Worm (Caenorhabditis elegans): ENCODE measurements around the gene tmem-218.

tmem-218 gene

DNA sequence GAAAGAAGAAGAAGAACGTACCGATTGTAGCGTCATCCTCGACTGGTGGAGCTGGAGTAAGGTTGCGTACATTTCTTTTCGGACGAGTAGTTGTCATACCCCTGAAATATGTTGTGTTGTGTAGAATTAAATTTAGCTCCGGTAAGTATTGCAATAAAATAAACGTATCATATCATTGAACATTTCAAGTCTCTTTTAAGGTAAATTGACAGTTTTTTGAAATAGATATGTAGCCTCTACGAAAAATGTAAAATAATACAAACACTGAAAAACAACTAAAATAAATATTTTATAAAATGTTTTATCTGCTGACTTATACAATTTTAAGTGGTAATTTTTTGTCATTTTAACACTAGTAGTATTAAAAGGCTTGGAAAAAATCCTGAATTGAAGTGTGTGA is 39.5 kb upstream of the tmem-218 start, which contains the start of gene C16H3.3:
TSS of gene C16H3.3 (minus strand) at position 101 of the 400 bp plus-strand sequence.
- no peak for TF ChIP-seq xbp-1 (tag; optimal IDR thresholded peaks at IDR 0.05)
- TF ChIP-seq egl-13 (tag; optimal IDR thresholded peaks at IDR 0.05) = no peak
- TF ChIP-seq nhr-20 (tag; optimal IDR thresholded peaks at IDR 0.05) = no peak
- TF ChIP-seq lsy-2 (tag; optimal IDR thresholded peaks at IDR 0.05) = no peak
- no peak for TF ChIP-seq C16A3.4 (tag; optimal IDR thresholded peaks at IDR 0.05)
- no peak for TF ChIP-seq ceh-63 (GFP tag; optimal IDR thresholded peaks at IDR 0.05)
- no peak for TF ChIP-seq tbx-2 (tag; optimal IDR thresholded peaks at IDR 0.05)
- TF ChIP-seq mab-9 (GFP tag; IDR thresholded peaks at IDR 0.05) = no peak

DNA sequence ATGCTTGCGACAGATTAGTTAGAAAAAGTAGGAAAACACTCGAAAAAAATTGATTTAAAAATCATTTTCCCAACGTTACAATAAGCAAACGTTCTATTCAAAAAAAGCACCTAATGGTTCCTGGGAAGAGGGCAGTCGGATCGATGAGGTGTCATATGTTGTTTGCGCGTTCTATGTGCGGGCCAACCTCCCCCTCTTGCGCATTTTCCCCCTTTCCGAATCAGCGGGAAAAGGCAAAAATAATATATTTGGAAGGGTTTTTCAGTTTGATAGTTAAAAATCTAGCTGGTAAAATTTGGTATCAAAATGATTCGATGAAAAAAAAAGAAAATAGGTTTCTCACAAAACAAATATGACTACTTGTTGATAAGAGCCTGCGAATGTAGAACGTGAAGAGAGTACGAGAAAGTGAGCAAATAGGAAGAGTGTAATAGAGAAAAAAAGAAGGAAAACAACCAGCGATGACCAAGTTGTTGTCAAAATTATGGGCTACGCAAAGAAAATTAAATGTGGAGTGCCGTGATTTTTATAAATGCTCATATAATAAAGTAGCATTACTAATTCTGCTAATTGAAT is 39.0 kb upstream of the tmem-218 start:
- peak; percentile 89 for TF ChIP-seq lin-14 (GFP tag; optimal IDR thresholded peaks at IDR 0.05)
- TF ChIP-seq mdl-1 (tag; optimal IDR thresholded peaks at IDR 0.05) = peak in 1 of 2 experiments; percentile 6
- no peak for TF ChIP-seq sptf-1 (tag; optimal IDR thresholded peaks at IDR 0.05)
- peak; percentile 76 to 78 for TF ChIP-seq efl-1 (optimal IDR thresholded peaks at IDR 0.05)
- TF ChIP-seq efl-1 (GFP tag; optimal IDR thresholded peaks at IDR 0.05 in 1 of 2) = peak; percentile 62 to 93
- peak; percentile 46 for TF ChIP-seq skn-1 (tag; optimal IDR thresholded peaks at IDR 0.05)
- peak in 2 of 3 experiments; percentile 24 to 66 for TF ChIP-seq ceh-82 (tag; optimal IDR thresholded peaks at IDR 0.05)
- TF ChIP-seq nhr-85 (tag) = peak; percentile 36
- no peak for TF ChIP-seq fos-1 (tag; optimal IDR thresholded peaks at IDR 0.05)
- no peak for TF ChIP-seq C04F5.9 (tag; optimal IDR thresholded peaks at IDR 0.05)
- no peak for TF ChIP-seq ztf-11 (tag; optimal IDR thresholded peaks at IDR 0.05)
- TF ChIP-seq lin-35 (GFP tag; optimal IDR thresholded peaks at IDR 0.05) = peak; percentile 56 to 73
- TF ChIP-seq fkh-8 (tag; optimal IDR thresholded peaks at IDR 0.05) = peak; percentile 72
- peak; percentile 84 for TF ChIP-seq nhr-19 (GFP tag; conservative IDR thresholded peaks at IDR 0.05)
- no peak for TF ChIP-seq tlp-1 (tag; optimal IDR thresholded peaks at IDR 0.05)
- TF ChIP-seq nhr-71 (tag; optimal IDR thresholded peaks at IDR 0.05) = peak; percentile 80
- peak; percentile 31 for TF ChIP-seq irx-1 (tag; optimal IDR thresholded peaks at IDR 0.05)
- TF ChIP-seq unc-130 (tag; optimal IDR thresholded peaks at IDR 0.05) = no peak
- TF ChIP-seq pqm-1 (tag; optimal IDR thresholded peaks at IDR 0.05) = no peak
- TF ChIP-seq lin-39 (tag; optimal IDR thresholded peaks at IDR 0.05) = no peak
- TF ChIP-seq egl-27 (tag; optimal IDR thresholded peaks at IDR 0.05) = no peak
- peak; percentile 53 for TF ChIP-seq swsn-7 (tag; optimal IDR thresholded peaks at IDR 0.05)
- no peak for TF ChIP-seq ceh-90 (tag; optimal IDR thresholded peaks at IDR 0.05)
- peak; percentile 62 to 66 for TF ChIP-seq lsy-2 (tag; optimal IDR thresholded peaks at IDR 0.05)
- no peak for TF ChIP-seq sox-4 (tag; optimal IDR thresholded peaks at IDR 0.05)
- TF ChIP-seq lir-3 (tag; optimal IDR thresholded peaks at IDR 0.05; ENCODE audit: poor library complexity) = no peak
- TF ChIP-seq elt-2 (tag; optimal IDR thresholded peaks at IDR 0.05) = peak; percentile 35
- peak; percentile 43 for TF ChIP-seq mep-1 (tag; optimal IDR thresholded peaks at IDR 0.05)
- peak; percentile 34 for TF ChIP-seq C16A3.4 (tag; optimal IDR thresholded peaks at IDR 0.05)
- peak; percentile 53 for TF ChIP-seq tbx-2 (tag; optimal IDR thresholded peaks at IDR 0.05)
- TF ChIP-seq snpc-4 (tag; optimal IDR thresholded peaks at IDR 0.05) = no peak
- TF ChIP-seq nhr-90 (tag; optimal IDR thresholded peaks at IDR 0.05; ENCODE audit: poor library complexity) = peak; percentile 27
- no peak for TF ChIP-seq nhr-77 (tag; optimal IDR thresholded peaks at IDR 0.05)
- TF ChIP-seq mab-9 (GFP tag; IDR thresholded peaks at IDR 0.05) = 0 out of 2 replicates have a peak, but pooled peaks have one; percentile 15
- TF ChIP-seq dpl-1 (GFP tag; optimal IDR thresholded peaks at IDR 0.05) = peak; percentile 34 to 81 (median 59)
- TF ChIP-seq dsc-1 (tag; optimal IDR thresholded peaks at IDR 0.05) = peak; percentile 44
- TF ChIP-seq hlh-17 (GFP tag; optimal IDR thresholded peaks at IDR 0.05; ENCODE audit: borderline replicate concordance) = no peak
- TF ChIP-seq snu-23 (GFP tag; optimal IDR thresholded peaks at IDR 0.05) = peak; percentile 79
- no peak for TF ChIP-seq alr-1 (tag; optimal IDR thresholded peaks at IDR 0.05; ENCODE audit: borderline replicate concordance)
- TF ChIP-seq blmp-1 (tag; optimal IDR thresholded peaks at IDR 0.05) = peak; percentile 38
- peak; percentile 36 for TF ChIP-seq xbp-1 (tag; optimal IDR thresholded peaks at IDR 0.05)
- TF ChIP-seq egl-13 (tag; optimal IDR thresholded peaks at IDR 0.05) = peak; percentile 24
- TF ChIP-seq unc-62 (GFP tag; optimal IDR thresholded peaks at IDR 0.05) = no peak
- peak; percentile 57 for TF ChIP-seq rnt-1 (tag; optimal IDR thresholded peaks at IDR 0.05)
- peak; percentile 73 for TF ChIP-seq nhr-20 (tag; optimal IDR thresholded peaks at IDR 0.05)
- 0 out of 2 replicates have a peak, but pooled peaks have one; percentile 22 for TF ChIP-seq ceh-88 (GFP tag; IDR thresholded peaks at IDR 0.05)
- TF ChIP-seq nhr-47 (tag; optimal IDR thresholded peaks at IDR 0.05) = peak; percentile 70

Data from whole organism, L1 larva.